Worm (Caenorhabditis elegans) whole organism, L4 larva: Measurements from ENCODE around the gene gakh-1.

ENCODE experiments used
- attf-4 ChIP-seq: sonication (generic microtip); optimal IDR thresholded peaks from 3 replicates; lab custom pipeline; 2017; ENCODE audit warnings: missing biosample characterization, missing genetic modification characterization
- ceh-44 ChIP-seq: fragments of 200-800 bp; sonication (Bioruptor generic); IDR thresholded peaks from 2 replicates; pipeline ENCODE4 v1.3.6; 2022; ENCODE audit warnings: missing genetic modification reagents, missing genetic modification characterization, missing compliant biosample characterization
- ceh-82 ChIP-seq: sonication (generic microtip); optimal IDR thresholded peaks from 2 replicates; lab custom pipeline; 2017; ENCODE audit warnings: missing biosample characterization, missing genetic modification characterization
- ces-1 ChIP-seq: fragments of 150-350 bp; sonication (generic microtip); optimal IDR thresholded peaks from 4 replicates; lab custom pipeline; 2014; ENCODE audit warnings: missing biosample characterization, missing genetic modification reagents, missing genetic modification characterization
- dmd-6 ChIP-seq: fragments of 200-800 bp; sonication (Bioruptor generic); IDR thresholded peaks from 2 replicates; pipeline ENCODE4 v1.3.6; 2022; ENCODE audit warnings: missing genetic modification reagents, missing genetic modification characterization, missing compliant biosample characterization
- dpl-1 ChIP-seq: fragments of 150-350 bp; optimal IDR thresholded peaks from 2 replicates; lab custom pipeline; 2014; ENCODE audit warnings: missing biosample characterization, missing genetic modification reagents, missing genetic modification characterization
- fkh-10 ChIP-seq: fragments of 150-350 bp; optimal IDR thresholded peaks from 2 replicates; lab custom pipeline; 2014; ENCODE audit warnings: missing biosample characterization, missing genetic modification reagents, missing genetic modification characterization
- lsy-2 ChIP-seq, 2 experiments: fragments of 150-350 bp in 1 of 2; sonication (generic microtip) in 1 of 2; optimal IDR thresholded peaks; 2 replicates each; lab custom pipeline; 2014 to 2017; ENCODE audit warnings: missing biosample characterization in 2 of 2, missing genetic modification characterization in 2 of 2
- unc-62 ChIP-seq, 3 experiments: fragments of 150-350 bp in 1 of 3; sonication (generic microtip); optimal IDR thresholded peaks in 2 of 3; peaks in 1 of 3; 1 replicate in 1 of 3; 2 replicates in 2 of 3; lab custom pipeline; 2014 to 2017; ENCODE audit warnings: missing biosample characterization in 3 of 3, missing genetic modification characterization in 3 of 3, missing genetic modification reagents in 3 of 3, missing genotype in 1 of 3

ce11 chrX:5803492-5803891 lies 21.2 kb downstream of the gakh-1 start:
- TF ChIP-seq dpl-1 (no peak), fkh-10 (GFP tag; lab: Kevin White, UChicago) (no peak), unc-62 (GFP tag; optimal IDR thresholded peaks at IDR 0.05 in 1 of 2; lab: Kevin White, UChicago) (peak in 1 of 2 experiments; percentile 96), unc-62 (tag; optimal IDR thresholded peaks at IDR 0.05; lab: Kevin White, UChicago) (no peak), dmd-6 (GFP tag; lab: Robert Waterston, UW) (no peak), attf-4 (tag; lab: Kevin White, UChicago) (no peak), lsy-2 (tag; optimal IDR thresholded peaks at IDR 0.05; lab: Kevin White, UChicago) (no peak), ces-1 (no peak), ceh-44 (no peak), ceh-82 (tag; lab: Kevin White, UChicago) (no peak)
